Fruit fly (Drosophila melanogaster) whole organism, embryonic: ENCODE measurements around the gene CG12116.

Source experiments
- Abd-B ChIP-seq: fragments of 200-800 bp; sonication (Bioruptor generic); optimal IDR thresholded peaks from 2 replicates; lab custom pipeline; 2018; ENCODE audit warnings: missing biosample characterization, mild to moderate bottlenecking, missing genetic modification characterization, moderate library complexity
- Atf6 ChIP-seq: fragments of 200-800 bp; sonication (Bioruptor generic); IDR thresholded peaks from 2 replicates; pipeline ENCODE4 v1.3.6; 2022; ENCODE audit warnings: missing biosample characterization, missing genetic modification characterization
- Bteb2 ChIP-seq: fragments of 200-800 bp; sonication (Bioruptor generic); optimal IDR thresholded peaks from 2 replicates; lab custom pipeline; 2016; ENCODE audit warnings: missing biosample characterization, missing genetic modification characterization
- CG10147 ChIP-seq: fragments of 200-800 bp; sonication (Bioruptor generic); optimal IDR thresholded peaks from 2 replicates; lab custom pipeline; 2019; ENCODE audit warnings: missing biosample characterization, mild to moderate bottlenecking, missing genetic modification characterization, moderate library complexity
- CG10321 ChIP-seq: fragments of 200-800 bp; sonication (Bioruptor generic); IDR thresholded peaks from 2 replicates; pipeline ENCODE4 v1.3.6; 2022; ENCODE audit warnings: missing biosample characterization, missing genetic modification characterization
- CG11085 ChIP-seq: fragments of 200-800 bp; sonication (Bioruptor generic); IDR thresholded peaks from 2 replicates; pipeline ENCODE4 v1.3.6; 2022; ENCODE audit warnings: missing biosample characterization, missing genetic modification characterization
- CG11723 ChIP-seq: fragments of 200-800 bp; sonication (Bioruptor generic); optimal IDR thresholded peaks from 2 replicates; lab custom pipeline; 2017; ENCODE audit warnings: missing biosample characterization, mild to moderate bottlenecking, missing genetic modification characterization
- CG12391 ChIP-seq: fragments of 200-800 bp; sonication (Bioruptor generic); optimal IDR thresholded peaks from 3 replicates; lab custom pipeline; 2018; ENCODE audit warnings: missing biosample characterization, mild to moderate bottlenecking, missing genetic modification characterization, moderate library complexity
- CG12942 ChIP-seq: fragments of 200-800 bp; sonication (Bioruptor generic); optimal IDR thresholded peaks from 3 replicates; lab custom pipeline; 2016; ENCODE audit warnings: missing biosample characterization, missing genetic modification characterization
- CG13624 ChIP-seq: fragments of 200-800 bp; sonication (Bioruptor generic); optimal IDR thresholded peaks from 2 replicates; lab custom pipeline; 2016; ENCODE audit warnings: missing biosample characterization, missing genetic modification characterization
- CG15269 ChIP-seq: fragments of 200-800 bp; sonication (Bioruptor generic); optimal IDR thresholded peaks from 2 replicates; lab custom pipeline; 2018; ENCODE audit warnings: missing biosample characterization, mild to moderate bottlenecking, missing genetic modification characterization, moderate library complexity
- CG2120 ChIP-seq: fragments of 200-800 bp; sonication (Bioruptor generic); optimal IDR thresholded peaks from 3 replicates; lab custom pipeline; 2016; ENCODE audit warnings: missing biosample characterization, missing genetic modification characterization
- CG31224 ChIP-seq: fragments of 200-800 bp; sonication (Bioruptor generic); IDR thresholded peaks from 2 replicates; pipeline ENCODE4 v1.3.6; 2022; ENCODE audit warnings: missing biosample characterization, missing genetic modification characterization
- CG3163 ChIP-seq: fragments of 200-800 bp; sonication (Bioruptor generic); optimal IDR thresholded peaks from 3 replicates; lab custom pipeline; 2016; ENCODE audit warnings: missing biosample characterization, missing genetic modification characterization
- CG5180 ChIP-seq: fragments of 200-800 bp; sonication (Bioruptor generic); optimal IDR thresholded peaks from 3 replicates; lab custom pipeline; 2017; ENCODE audit warnings: missing biosample characterization, missing genetic modification characterization, mild to moderate bottlenecking, moderate library complexity, missing genetic modification reagents
- CG5245 ChIP-seq: fragments of 200-800 bp; sonication (Bioruptor generic); optimal IDR thresholded peaks from 3 replicates; lab custom pipeline; 2016; ENCODE audit warnings: missing biosample characterization, missing genetic modification characterization
- CG6254 ChIP-seq: fragments of 200-800 bp; sonication (Bioruptor generic); optimal IDR thresholded peaks from 3 replicates; lab custom pipeline; 2017; ENCODE audit warnings: mild to moderate bottlenecking, missing biosample characterization, missing genetic modification reagents, missing genetic modification characterization
- CG6689 ChIP-seq: fragments of 200-800 bp; sonication (Bioruptor generic); IDR thresholded peaks from 2 replicates; pipeline ENCODE4 v1.3.6; 2022; ENCODE audit warnings: missing biosample characterization, missing genetic modification characterization
- CG6791 ChIP-seq: fragments of 200-800 bp; sonication (Bioruptor generic); IDR thresholded peaks from 3 replicates; pipeline ENCODE4 v1.3.6; 2022; ENCODE audit warnings: missing biosample characterization, missing genetic modification characterization; ENCODE audit not compliant: partially characterized antibody
- CG7357 ChIP-seq: fragments of 200-800 bp; sonication (Bioruptor generic); IDR thresholded peaks from 3 replicates; pipeline ENCODE4 v1.3.6; 2022; ENCODE audit warnings: missing biosample characterization, missing genetic modification characterization
- CG7372 ChIP-seq: fragments of 200-800 bp; sonication (Bioruptor generic); IDR thresholded peaks from 2 replicates; pipeline ENCODE4 v1.3.6; 2022; ENCODE audit warnings: missing biosample characterization, missing genetic modification characterization
- CG8944 ChIP-seq: fragments of 200-800 bp; sonication (Bioruptor generic); optimal IDR thresholded peaks from 3 replicates; lab custom pipeline; 2016; ENCODE audit warnings: missing biosample characterization, missing genetic modification characterization
- CHES-1-like ChIP-seq: fragments of 200-800 bp; sonication (Bioruptor generic); optimal IDR thresholded peaks from 2 replicates; lab custom pipeline; 2016; ENCODE audit warnings: missing biosample characterization, missing genetic modification characterization
- CrebB ChIP-seq: fragments of 200-800 bp; sonication (Bioruptor generic); optimal IDR thresholded peaks from 3 replicates; lab custom pipeline; 2018; ENCODE audit warnings: missing biosample characterization, mild to moderate bottlenecking, missing genetic modification characterization
- Drgx ChIP-seq: fragments of 200-800 bp; sonication (Bioruptor generic); IDR thresholded peaks from 2 replicates; pipeline ENCODE4 v1.3.6; 2022; ENCODE audit warnings: missing biosample characterization, missing genetic modification characterization
- Fer2 ChIP-seq: fragments of 200-800 bp; sonication (Bioruptor generic); optimal IDR thresholded peaks from 2 replicates; lab custom pipeline; 2018; ENCODE audit warnings: missing biosample characterization, mild to moderate bottlenecking, missing genetic modification characterization, moderate library complexity
- HLH3B ChIP-seq: fragments of 200-800 bp; sonication (Bioruptor generic); IDR thresholded peaks from 2 replicates; pipeline ENCODE4 v1.3.6; 2022; ENCODE audit warnings: missing biosample characterization, missing genetic modification characterization
- HLH4C ChIP-seq: fragments of 200-800 bp; sonication (Bioruptor generic); IDR thresholded peaks from 3 replicates; pipeline ENCODE4 v1.3.6; 2022; ENCODE audit warnings: missing biosample characterization, missing genetic modification characterization; ENCODE audit not compliant: partially characterized antibody
- Lhr ChIP-seq: fragments of 200-800 bp; sonication (Bioruptor generic); optimal IDR thresholded peaks from 3 replicates; lab custom pipeline; 2017; ENCODE audit warnings: mild to moderate bottlenecking, missing biosample characterization, missing genetic modification reagents, missing genetic modification characterization
- MBD-R2 ChIP-seq: fragments of 200-800 bp; sonication (Bioruptor generic); IDR thresholded peaks from 2 replicates; pipeline ENCODE4 v1.3.6; 2022; ENCODE audit warnings: missing biosample characterization, missing genetic modification characterization
- Med ChIP-seq: fragments of 200-800 bp; sonication (Bioruptor generic); peaks from one replicate; lab custom pipeline; 2016; ENCODE audit warnings: missing biosample characterization, missing genetic modification characterization, mild to moderate bottlenecking, inconsistent platforms, moderate library complexity
- Mes4 ChIP-seq: fragments of 200-800 bp; sonication (Bioruptor generic); optimal IDR thresholded peaks from 2 replicates; lab custom pipeline; 2016; ENCODE audit warnings: missing biosample characterization, missing genetic modification characterization
- PHDP ChIP-seq: fragments of 200-800 bp; sonication (Bioruptor generic); optimal IDR thresholded peaks from 3 replicates; lab custom pipeline; 2018; ENCODE audit warnings: missing biosample characterization, mild to moderate bottlenecking, missing genetic modification characterization, moderate library complexity
- Ptx1 ChIP-seq: fragments of 200-800 bp; sonication (Bioruptor generic); IDR thresholded peaks from 2 replicates; pipeline ENCODE4 v1.3.6; 2022; ENCODE audit warnings: missing biosample characterization, missing genetic modification characterization
- Spps ChIP-seq: fragments of 200-800 bp; sonication (Bioruptor generic); optimal IDR thresholded peaks from 2 replicates; lab custom pipeline; 2018; ENCODE audit warnings: missing biosample characterization, mild to moderate bottlenecking, missing genetic modification characterization
- Trl ChIP-seq, 3 experiments: fragments of >200 bp in 2 of 3; fragments of 200-800 bp in 1 of 3; sonication (Bioruptor generic) in 1 of 3; optimal IDR thresholded peaks; 2 replicates in 1 of 3; 3 replicates in 2 of 3; lab custom pipeline; 2016 to 2017; ENCODE audit warnings: missing biosample characterization in 1 of 3, missing genetic modification characterization in 1 of 3
- ab ChIP-seq: fragments of 200-800 bp; sonication (Bioruptor generic); optimal IDR thresholded peaks from 2 replicates; lab custom pipeline; 2016; ENCODE audit warnings: missing biosample characterization, missing genetic modification characterization
- ato ChIP-seq: fragments of 200-800 bp; sonication (Bioruptor generic); IDR thresholded peaks from 2 replicates; pipeline ENCODE4 v1.3.6; 2022; ENCODE audit warnings: missing biosample characterization, missing genetic modification characterization; ENCODE audit not compliant: partially characterized antibody
- bab2 ChIP-seq: fragments of 200-800 bp; sonication (Bioruptor generic); optimal IDR thresholded peaks from 2 replicates; lab custom pipeline; 2016; ENCODE audit warnings: missing biosample characterization, missing genetic modification characterization
- ci ChIP-seq: fragments of 200-800 bp; sonication (Bioruptor generic); IDR thresholded peaks from 3 replicates; pipeline ENCODE4 v1.3.6; 2022; ENCODE audit warnings: missing biosample characterization, missing genetic modification characterization
- grau ChIP-seq: fragments of 200-800 bp; optimal IDR thresholded peaks from 3 replicates; lab custom pipeline; 2019; ENCODE audit warnings: missing biosample characterization, mild to moderate bottlenecking, missing genetic modification characterization, moderate library complexity
- gsb-n ChIP-seq: fragments of 200-800 bp; sonication (Bioruptor generic); optimal IDR thresholded peaks from 3 replicates; lab custom pipeline; 2018; ENCODE audit warnings: missing biosample characterization, mild to moderate bottlenecking, missing genetic modification characterization
- h ChIP-seq: fragments of >200 bp; optimal IDR thresholded peaks from 2 replicates; lab custom pipeline; 2017
- hth ChIP-seq: fragments of >200 bp; optimal IDR thresholded peaks from 2 replicates; lab custom pipeline; 2017; ENCODE audit warnings: inconsistent platforms
- pita ChIP-seq: fragments of 200-800 bp; sonication (Bioruptor generic); optimal IDR thresholded peaks from 2 replicates; lab custom pipeline; 2017; ENCODE audit warnings: missing biosample characterization, mild to moderate bottlenecking, missing genetic modification characterization
- scrt ChIP-seq: fragments of 200-800 bp; sonication (Bioruptor generic); optimal IDR thresholded peaks from 2 replicates; lab custom pipeline; 2018; ENCODE audit warnings: missing biosample characterization, mild to moderate bottlenecking, missing genetic modification characterization, moderate library complexity
- sens ChIP-seq: fragments of 200-800 bp; sonication (Bioruptor generic); peaks from one replicate; lab custom pipeline; 2016; ENCODE audit warnings: missing biosample characterization, missing genetic modification characterization
- slbo ChIP-seq: fragments of 200-800 bp; sonication (Bioruptor generic); IDR thresholded peaks from 2 replicates; pipeline ENCODE4 v1.3.6; 2022; ENCODE audit warnings: missing biosample characterization, missing genetic modification characterization
- tgo ChIP-seq: fragments of 200-800 bp; sonication (Bioruptor generic); IDR thresholded peaks from 3 replicates; pipeline ENCODE4 v1.3.6; 2022; ENCODE audit warnings: missing biosample characterization, missing genetic modification characterization
- tup ChIP-seq: fragments of 200-800 bp; sonication (Bioruptor generic); optimal IDR thresholded peaks from 2 replicates; lab custom pipeline; 2016; ENCODE audit warnings: missing biosample characterization, mild to moderate bottlenecking, missing genetic modification characterization, moderate library complexity
- zf30C ChIP-seq: fragments of 200-800 bp; sonication (Bioruptor generic); optimal IDR thresholded peaks from 3 replicates; lab custom pipeline; 2018; ENCODE audit warnings: missing biosample characterization, mild to moderate bottlenecking, missing genetic modification characterization

The CG12116 gene

DNA sequence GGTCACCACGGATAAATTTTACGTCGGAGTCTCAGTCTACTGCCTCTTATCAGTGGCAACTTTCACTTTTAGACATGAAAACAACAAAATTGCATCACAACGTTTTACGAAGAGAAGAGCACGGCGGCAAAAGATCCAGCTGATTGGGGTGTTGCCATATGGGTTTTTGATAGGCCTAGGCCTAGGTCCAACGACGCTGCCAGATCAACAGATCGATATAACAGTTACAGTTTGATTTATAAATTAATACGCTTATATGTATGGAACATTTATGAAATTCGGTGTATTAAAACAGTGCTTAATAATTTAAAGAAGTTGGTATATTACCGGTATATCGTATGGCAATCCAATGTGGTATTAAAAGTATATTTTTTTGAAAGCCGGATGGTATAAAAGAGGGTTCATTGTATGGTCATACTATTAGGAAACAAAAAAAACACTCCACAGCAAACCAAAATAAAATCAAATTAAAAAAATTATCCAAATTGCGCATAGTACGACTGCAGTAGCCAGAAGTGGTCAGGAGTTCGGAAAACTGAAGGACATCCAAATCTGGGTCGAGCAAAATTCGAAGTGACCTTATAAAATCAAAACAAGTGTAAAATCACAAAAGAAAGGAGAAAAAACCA is 32.0 kb downstream of the CG12116 start, which contains the start of gene CG1440 (continued):
- TF ChIP-seq HLH3B (GFP tag; lab: Robert Waterston, UW) (no peak), HLH4C (no peak), grau (tag; lab: Kevin White, UChicago) (no peak), CG5180 (GFP tag; lab: Kevin White, UChicago) (no peak), Spps (no peak), bab2 (GFP tag; lab: Kevin White, UChicago) (peak; percentile 30), h (lab: Kevin White, UChicago) (no peak), CG7372 (GFP tag; lab: Robert Waterston, UW) (no peak), Mes4 (GFP tag; lab: Kevin White, UChicago) (peak; percentile 21), ab (GFP tag; lab: Kevin White, UChicago) (no peak), CG13624 (GFP tag; lab: Kevin White, UChicago) (no peak), CG3163 (GFP tag; lab: Kevin White, UChicago) (no peak), CG5245 (GFP tag; lab: Kevin White, UChicago) (no peak), CG10321 (no peak), Drgx (GFP tag; lab: Robert Waterston, UW) (no peak), ci (GFP tag; lab: Robert Waterston, UW) (no peak), CG15269 (no peak), zf30C (GFP tag; lab: Kevin White, UChicago) (no peak), CG12942 (GFP tag; lab: Kevin White, UChicago) (no peak), tgo (GFP tag; lab: Robert Waterston, UW) (no peak), CG2120 (peak; percentile 56), Lhr (GFP tag; lab: Kevin White, UChicago) (peak; percentile 60), MBD-R2 (GFP tag; lab: Robert Waterston, UW) (peak; percentile 75), gsb-n (tag; lab: Kevin White, UChicago) (no peak), scrt (no peak), pita (GFP tag; lab: Kevin White, UChicago) (no peak), PHDP (peak; percentile 48), Trl (optimal IDR thresholded peaks at IDR 0.05; lab: Kevin White, UChicago) (no peak), Trl (GFP tag; optimal IDR thresholded peaks at IDR 0.05; lab: Kevin White, UChicago) (peak; percentile 10), CG6254 (no peak), CG12391 (tag; lab: Kevin White, UChicago) (peak; percentile 66), CG6791 (GFP tag; lab: Robert Waterston, UW) (no peak), ato (GFP tag; lab: Robert Waterston, UW) (no peak), Bteb2 (GFP tag; lab: Kevin White, UChicago) (no peak), Med (GFP tag; lab: Kevin White, UChicago) (peak; percentile 91), CG10147 (GFP tag; lab: Kevin White, UChicago) (peak; percentile 40), Ptx1 (GFP tag; lab: Robert Waterston, UW) (no peak), Atf6 (GFP tag; lab: Robert Waterston, UW) (0 out of 2 replicates have a peak, but pooled peaks have one; percentile 5), Abd-B (GFP tag; lab: Kevin White, UChicago) (no peak), CG31224 (GFP tag; lab: Robert Waterston, UW) (no peak), CG6689 (GFP tag; lab: Robert Waterston, UW) (no peak), sens (GFP tag; lab: Kevin White, UChicago) (peak; percentile 86), CG8944 (GFP tag; lab: Kevin White, UChicago) (no peak), CG11723 (GFP tag; lab: Kevin White, UChicago) (no peak), tup (no peak), CG11085 (GFP tag; lab: Robert Waterston, UW) (no peak), Fer2 (tag; lab: Kevin White, UChicago) (no peak), CrebB (tag; lab: Kevin White, UChicago) (no peak), hth (lab: Kevin White, UChicago) (no peak), slbo (GFP tag; lab: Robert Waterston, UW) (peak; percentile 33; the same call in 1 of the 2 replicates), CHES-1-like (GFP tag; lab: Kevin White, UChicago) (no peak), CG7357 (no peak)
